Fruit fly (Drosophila melanogaster) whole organism, embryonic: ENCODE measurements around the gene CG15358.
A peak's percentile ranks its signal among the peaks of the same experiment; 100 is the strongest.

Experiments used
- Adf1 ChIP-seq: fragments of 200-800 bp; sonication (Bioruptor generic); IDR thresholded peaks from 2 replicates; pipeline ENCODE4 v1.3.6; 2022; ENCODE audit warnings: missing biosample characterization, missing genetic modification characterization
- Atf3 ChIP-seq: fragments of 200-800 bp; sonication (Bioruptor generic); optimal IDR thresholded peaks from 3 replicates; lab custom pipeline; 2016; ENCODE audit warnings: missing biosample characterization, missing genetic modification characterization
- Atf6 ChIP-seq: fragments of 200-800 bp; sonication (Bioruptor generic); IDR thresholded peaks from 2 replicates; pipeline ENCODE4 v1.3.6; 2022; ENCODE audit warnings: missing biosample characterization, missing genetic modification characterization
- BtbVII ChIP-seq: fragments of 200-800 bp; sonication (Bioruptor generic); optimal IDR thresholded peaks from 3 replicates; lab custom pipeline; 2017; ENCODE audit warnings: missing biosample characterization, mild to moderate bottlenecking, missing genetic modification characterization
- Bteb2 ChIP-seq: fragments of 200-800 bp; sonication (Bioruptor generic); optimal IDR thresholded peaks from 2 replicates; lab custom pipeline; 2016; ENCODE audit warnings: missing biosample characterization, missing genetic modification characterization
- CG11247 ChIP-seq: fragments of 200-800 bp; sonication (Bioruptor generic); IDR thresholded peaks from 2 replicates; pipeline ENCODE4 v1.3.6; 2022; ENCODE audit warnings: missing biosample characterization, missing genetic modification characterization
- CG11398 ChIP-seq: fragments of 200-800 bp; sonication (Bioruptor generic); optimal IDR thresholded peaks from 2 replicates; lab custom pipeline; 2016; ENCODE audit warnings: missing biosample characterization, missing genetic modification characterization
- CG11560 ChIP-seq: fragments of 200-800 bp; sonication (Bioruptor generic); IDR thresholded peaks from 3 replicates; pipeline ENCODE4 v1.3.6; 2022; ENCODE audit warnings: missing biosample characterization, missing genetic modification characterization
- CG13123 ChIP-seq: fragments of 200-800 bp; sonication (Bioruptor generic); optimal IDR thresholded peaks from 2 replicates; lab custom pipeline; 2016; ENCODE audit warnings: missing biosample characterization, missing genetic modification characterization
- CG14860 ChIP-seq: fragments of 200-800 bp; sonication (Bioruptor generic); IDR thresholded peaks from 3 replicates; pipeline ENCODE4 v1.3.6; 2022; ENCODE audit warnings: missing biosample characterization, missing genetic modification characterization; ENCODE audit not compliant: partially characterized antibody
- CG17912 ChIP-seq: fragments of 200-800 bp; sonication (Bioruptor generic); optimal IDR thresholded peaks from 2 replicates; lab custom pipeline; 2018; ENCODE audit warnings: missing biosample characterization, mild to moderate bottlenecking, missing genetic modification characterization
- CG18011 ChIP-seq: fragments of 200-800 bp; sonication (Bioruptor generic); optimal IDR thresholded peaks from 2 replicates; lab custom pipeline; 2017; ENCODE audit warnings: missing biosample characterization, missing genetic modification characterization, mild to moderate bottlenecking, moderate library complexity, missing genotype
- CG2129 ChIP-seq: fragments of 200-800 bp; sonication (Bioruptor generic); IDR thresholded peaks from 2 replicates; pipeline ENCODE4 v1.3.6; 2022; ENCODE audit warnings: missing biosample characterization, missing genetic modification characterization; ENCODE audit not compliant: partially characterized antibody
- CG2199 ChIP-seq: fragments of 200-800 bp; sonication (Bioruptor generic); IDR thresholded peaks from 3 replicates; pipeline ENCODE4 v1.3.6; 2022; ENCODE audit warnings: missing biosample characterization, missing genetic modification characterization
- CG43689 ChIP-seq: fragments of 200-800 bp; sonication (Bioruptor generic); IDR thresholded peaks from 2 replicates; pipeline ENCODE4 v1.3.6; 2022; ENCODE audit warnings: missing biosample characterization, missing genetic modification characterization
- CG4707 ChIP-seq: fragments of 200-800 bp; sonication (Bioruptor generic); optimal IDR thresholded peaks from 2 replicates; lab custom pipeline; 2018; ENCODE audit warnings: missing biosample characterization, mild to moderate bottlenecking, missing genetic modification characterization, moderate library complexity
- CG6654 ChIP-seq: fragments of 200-800 bp; sonication (Bioruptor generic); optimal IDR thresholded peaks from 2 replicates; lab custom pipeline; 2017; ENCODE audit warnings: missing biosample characterization, mild to moderate bottlenecking, missing genetic modification characterization
- CG7963 ChIP-seq: fragments of 200-800 bp; sonication (Bioruptor generic); IDR thresholded peaks from 3 replicates; pipeline ENCODE4 v1.3.6; 2022; ENCODE audit warnings: missing biosample characterization, missing genetic modification characterization; ENCODE audit not compliant: partially characterized antibody
- Dll ChIP-seq: fragments of 200-800 bp; sonication (Bioruptor generic); IDR thresholded peaks from 4 replicates; pipeline ENCODE4 v1.3.6; 2022; ENCODE audit warnings: missing biosample characterization, missing genetic modification characterization; ENCODE audit not compliant: partially characterized antibody
- ERR ChIP-seq: fragments of 200-800 bp; sonication (Bioruptor generic); optimal IDR thresholded peaks from 2 replicates; lab custom pipeline; 2016; ENCODE audit warnings: missing biosample characterization, missing genetic modification characterization
- Ets65A ChIP-seq: fragments of 200-800 bp; sonication (Bioruptor generic); peaks from one replicate; lab custom pipeline; 2016; ENCODE audit warnings: missing biosample characterization, missing genetic modification characterization
- Fer1 ChIP-seq: fragments of 200-800 bp; sonication (Bioruptor generic); optimal IDR thresholded peaks from 2 replicates; lab custom pipeline; 2017; ENCODE audit warnings: missing biosample characterization, mild to moderate bottlenecking, missing genetic modification characterization
- Fer2 ChIP-seq: fragments of 200-800 bp; sonication (Bioruptor generic); optimal IDR thresholded peaks from 2 replicates; lab custom pipeline; 2018; ENCODE audit warnings: missing biosample characterization, mild to moderate bottlenecking, missing genetic modification characterization, moderate library complexity
- H2.0 ChIP-seq: fragments of 200-800 bp; sonication (Bioruptor generic); IDR thresholded peaks from 2 replicates; pipeline ENCODE4 v1.3.6; 2022; ENCODE audit warnings: missing biosample characterization, missing genetic modification characterization
- HHEX ChIP-seq: fragments of 200-800 bp; sonication (Bioruptor generic); optimal IDR thresholded peaks from 3 replicates; lab custom pipeline; 2017; ENCODE audit warnings: missing biosample characterization, mild to moderate bottlenecking, missing genetic modification characterization, missing genetic modification reagents
- Hmx ChIP-seq: fragments of 200-800 bp; sonication (Bioruptor generic); optimal IDR thresholded peaks from 2 replicates; lab custom pipeline; 2016; ENCODE audit warnings: missing biosample characterization, missing genetic modification characterization
- MBD-R2 ChIP-seq: fragments of 200-800 bp; sonication (Bioruptor generic); IDR thresholded peaks from 2 replicates; pipeline ENCODE4 v1.3.6; 2022; ENCODE audit warnings: missing biosample characterization, missing genetic modification characterization
- Max ChIP-seq: fragments of 200-800 bp; sonication (Bioruptor generic); optimal IDR thresholded peaks from 2 replicates; lab custom pipeline; 2016; ENCODE audit warnings: missing biosample characterization, mild to moderate bottlenecking, missing genetic modification characterization
- NC2β ChIP-seq: fragments of 200-800 bp; sonication (Bioruptor generic); optimal IDR thresholded peaks from 2 replicates; lab custom pipeline; 2016; ENCODE audit warnings: missing biosample characterization, missing genetic modification characterization
- NK7.1 ChIP-seq: fragments of 200-800 bp; sonication (Bioruptor generic); optimal IDR thresholded peaks from 3 replicates; lab custom pipeline; 2016; ENCODE audit warnings: missing biosample characterization, missing genetic modification characterization
- Optix ChIP-seq: fragments of 200-800 bp; sonication (Bioruptor generic); IDR thresholded peaks from 3 replicates; pipeline ENCODE4 v1.3.6; 2022; ENCODE audit warnings: missing biosample characterization, missing genetic modification characterization
- Ptx1 ChIP-seq: fragments of 200-800 bp; sonication (Bioruptor generic); IDR thresholded peaks from 2 replicates; pipeline ENCODE4 v1.3.6; 2022; ENCODE audit warnings: missing biosample characterization, missing genetic modification characterization
- Sin3A ChIP-seq: fragments of >200 bp; optimal IDR thresholded peaks from 2 replicates; lab custom pipeline; 2018
- TFAM ChIP-seq: fragments of 200-800 bp; sonication (Bioruptor generic); optimal IDR thresholded peaks from 2 replicates; lab custom pipeline; 2017; ENCODE audit warnings: missing biosample characterization, missing genetic modification characterization, inconsistent platforms
- Taf1 ChIP-seq: fragments of 200-800 bp; sonication (Bioruptor generic); IDR thresholded peaks from 2 replicates; pipeline ENCODE4 v1.3.6; 2022; ENCODE audit warnings: missing biosample characterization, missing genetic modification characterization
- az2 ChIP-seq: fragments of 200-800 bp; sonication (Bioruptor generic); optimal IDR thresholded peaks from 3 replicates; lab custom pipeline; 2016; ENCODE audit warnings: missing biosample characterization, missing genetic modification characterization
- btn ChIP-seq: fragments of 200-800 bp; sonication (Bioruptor generic); optimal IDR thresholded peaks from 2 replicates; lab custom pipeline; 2016; ENCODE audit warnings: missing biosample characterization, missing genetic modification characterization
- eyg ChIP-seq: fragments of 200-800 bp; sonication (Bioruptor generic); optimal IDR thresholded peaks from 3 replicates; lab custom pipeline; 2016; ENCODE audit warnings: missing biosample characterization, missing genetic modification characterization
- gfzf ChIP-seq: fragments of 200-800 bp; sonication (Bioruptor generic); optimal IDR thresholded peaks from 2 replicates; lab custom pipeline; 2016; ENCODE audit warnings: missing biosample characterization, mild to moderate bottlenecking, missing genetic modification characterization, moderate library complexity
- gro ChIP-seq: fragments of 200-800 bp; sonication (Bioruptor generic); optimal IDR thresholded peaks from 2 replicates; lab custom pipeline; 2016; ENCODE audit warnings: missing biosample characterization, missing genetic modification characterization
- gt ChIP-seq: fragments of 200-800 bp; sonication (Bioruptor generic); IDR thresholded peaks from 2 replicates; pipeline ENCODE4 v1.3.6; 2022; ENCODE audit warnings: missing biosample characterization, missing genetic modification characterization
- h ChIP-seq: fragments of >200 bp; optimal IDR thresholded peaks from 2 replicates; lab custom pipeline; 2017
- inv ChIP-seq: fragments of 200-800 bp; sonication (Bioruptor generic); IDR thresholded peaks from 2 replicates; pipeline ENCODE4 v1.3.6; 2022; ENCODE audit warnings: missing biosample characterization, missing genetic modification characterization; ENCODE audit not compliant: partially characterized antibody
- lilli ChIP-seq: fragments of 200-800 bp; sonication (Bioruptor generic); optimal IDR thresholded peaks from 3 replicates; lab custom pipeline; 2016; ENCODE audit warnings: missing biosample characterization, missing genetic modification characterization
- mld ChIP-seq: fragments of 200-800 bp; sonication (Bioruptor generic); IDR thresholded peaks from 3 replicates; pipeline ENCODE4 v1.3.6; 2022; ENCODE audit warnings: missing biosample characterization, missing genetic modification characterization; ENCODE audit not compliant: partially characterized antibody
- peb ChIP-seq: fragments of 200-800 bp; sonication (Bioruptor generic); IDR thresholded peaks from 2 replicates; pipeline ENCODE4 v1.3.6; 2022; ENCODE audit warnings: missing biosample characterization, missing genetic modification characterization
- pzg ChIP-seq: fragments of 200-800 bp; sonication (Bioruptor generic); optimal IDR thresholded peaks from 3 replicates; lab custom pipeline; 2018; ENCODE audit warnings: missing biosample characterization, mild to moderate bottlenecking, missing genetic modification characterization, moderate library complexity
- ranshi ChIP-seq: fragments of 200-800 bp; sonication (Bioruptor generic); IDR thresholded peaks from 2 replicates; pipeline ENCODE4 v1.3.6; 2022; ENCODE audit warnings: missing biosample characterization, missing genetic modification characterization
- scrt ChIP-seq: fragments of 200-800 bp; sonication (Bioruptor generic); optimal IDR thresholded peaks from 2 replicates; lab custom pipeline; 2018; ENCODE audit warnings: missing biosample characterization, mild to moderate bottlenecking, missing genetic modification characterization, moderate library complexity
- toy ChIP-seq: fragments of 200-800 bp; sonication (Bioruptor generic); IDR thresholded peaks from 2 replicates; pipeline ENCODE4 v1.3.6; 2022; ENCODE audit warnings: missing biosample characterization, missing genetic modification characterization
- trh ChIP-seq: fragments of 200-800 bp; sonication (Bioruptor generic); optimal IDR thresholded peaks from 2 replicates; lab custom pipeline; 2016; ENCODE audit warnings: missing biosample characterization, missing genetic modification characterization
- usp ChIP-seq: fragments of >200 bp; optimal IDR thresholded peaks from 2 replicates; lab custom pipeline; 2017; ENCODE audit warnings: missing biosample characterization, missing genetic modification characterization
- yki ChIP-seq: fragments of >200 bp; optimal IDR thresholded peaks from 3 replicates; lab custom pipeline; 2018

The CG15358 gene

dm6 chr2L:1916461-1916860, 33.4 kb upstream of the CG15358 start (continued):
- no peak for TF ChIP-seq CG11398 (GFP tag; lab: Kevin White, UChicago)
- TF ChIP-seq Hmx (GFP tag; lab: Kevin White, UChicago): no peak
- TF ChIP-seq h: no peak
- 0 out of 2 replicates have a peak, but pooled peaks have one; percentile 17 for TF ChIP-seq CG11247 (GFP tag; lab: Robert Waterston, UW)
- TF ChIP-seq Atf6: no peak
- no peak for TF ChIP-seq CG4707 (GFP tag; lab: Kevin White, UChicago)
- peak; percentile 34; the same call in 1 of the 2 replicates for TF ChIP-seq peb (GFP tag; lab: Robert Waterston, UW)
- no peak for TF ChIP-seq gro (GFP tag; lab: Kevin White, UChicago)
- no peak for TF ChIP-seq Bteb2 (GFP tag; lab: Kevin White, UChicago)
- TF ChIP-seq CG43689 (GFP tag; lab: Robert Waterston, UW): 0 out of 2 replicates have a peak, but pooled peaks have one; percentile 16
- no peak for TF ChIP-seq H2.0 (GFP tag; lab: Robert Waterston, UW)
- TF ChIP-seq lilli (GFP tag; lab: Kevin White, UChicago): peak; percentile 12
- TF ChIP-seq CG2129 (GFP tag; lab: Robert Waterston, UW): no peak
- TF ChIP-seq BtbVII (GFP tag; lab: Kevin White, UChicago): no peak
- no peak for TF ChIP-seq Fer1 (GFP tag; lab: Kevin White, UChicago)
- TF ChIP-seq CG14860 (GFP tag; lab: Robert Waterston, UW): no peak
- no peak for TF ChIP-seq Max (GFP tag; lab: Kevin White, UChicago)
- no peak for TF ChIP-seq HHEX (GFP tag; lab: Kevin White, UChicago)
- TF ChIP-seq NK7.1 (GFP tag; lab: Kevin White, UChicago): no peak
- peak; percentile 45; the same call in 1 of the 3 replicates for TF ChIP-seq Optix
- no peak for TF ChIP-seq CG17912 (GFP tag; lab: Kevin White, UChicago)
- TF ChIP-seq ranshi (GFP tag; lab: Robert Waterston, UW): peak; percentile 45
- no peak for TF ChIP-seq scrt
- TF ChIP-seq CG13123 (GFP tag; lab: Kevin White, UChicago): no peak
- no peak for TF ChIP-seq eyg
- TF ChIP-seq gt (GFP tag; lab: Robert Waterston, UW): no peak
- TF ChIP-seq gfzf (GFP tag; lab: Kevin White, UChicago): no peak
- no peak for TF ChIP-seq btn (GFP tag; lab: Kevin White, UChicago)
- no peak for TF ChIP-seq trh
- no peak for TF ChIP-seq Taf1
- no peak for TF ChIP-seq usp
- no peak for TF ChIP-seq pzg
- no peak for TF ChIP-seq mld (GFP tag; lab: Robert Waterston, UW)
- no peak for TF ChIP-seq ERR (GFP tag; lab: Kevin White, UChicago)
- no peak for TF ChIP-seq MBD-R2 (GFP tag; lab: Robert Waterston, UW)
- no peak for TF ChIP-seq Adf1
- no peak for TF ChIP-seq yki (lab: Kevin White, UChicago)
- peak; percentile 81 for TF ChIP-seq Ets65A (GFP tag; lab: Kevin White, UChicago)
- no peak for TF ChIP-seq Dll (GFP tag; lab: Robert Waterston, UW)
- TF ChIP-seq TFAM (GFP tag; lab: Kevin White, UChicago): no peak
- no peak for TF ChIP-seq toy (GFP tag; lab: Robert Waterston, UW)
- TF ChIP-seq Sin3A (lab: Kevin White, UChicago): no peak
- TF ChIP-seq Atf3 (GFP tag; lab: Kevin White, UChicago): no peak
- no peak for TF ChIP-seq CG18011
- no peak for TF ChIP-seq CG6654 (GFP tag; lab: Kevin White, UChicago)
- no peak for TF ChIP-seq CG7963 (GFP tag; lab: Robert Waterston, UW)
- TF ChIP-seq CG11560 (tag; lab: Robert Waterston, UW): no peak
- no peak for TF ChIP-seq inv (GFP tag; lab: Robert Waterston, UW)
- peak; percentile 55 for TF ChIP-seq Ptx1 (GFP tag; lab: Robert Waterston, UW)
- TF ChIP-seq NC2β (GFP tag; lab: Kevin White, UChicago): no peak
- TF ChIP-seq CG2199 (GFP tag; lab: Robert Waterston, UW): 0 out of 3 replicates have a peak, but pooled peaks have one; percentile 58
- no peak for TF ChIP-seq az2 (GFP tag; lab: Kevin White, UChicago)
- TF ChIP-seq Fer2 (tag; lab: Kevin White, UChicago): no peak
